Fruit fly (Drosophila melanogaster): Measurements from ENCODE around the gene Ndc80.

- TF ChIP-seq bab1 (GFP tag; optimal IDR thresholded peaks at IDR 0.05) = no peak
- TF ChIP-seq CG14711 (tag; optimal IDR thresholded peaks at IDR 0.05) = no peak
- no peak for TF ChIP-seq Mnt (GFP tag; optimal IDR thresholded peaks at IDR 0.05)
- TF ChIP-seq Clk (GFP tag; optimal IDR thresholded peaks at IDR 0.05) = no peak
Measured at dm6 chrX:13649801-13650200, 37.9 kb upstream of the Ndc80 start.
